Worm (Caenorhabditis elegans): ENCODE results near the gene ccf-1.
A peak's percentile ranks its signal among the peaks of the same experiment; 100 is the strongest.
"Not testable (repeated sequence)": the region's sequence is repeated elsewhere in the genome, so short reads cannot be mapped to it uniquely, and the experiment has no call there.

DNA sequence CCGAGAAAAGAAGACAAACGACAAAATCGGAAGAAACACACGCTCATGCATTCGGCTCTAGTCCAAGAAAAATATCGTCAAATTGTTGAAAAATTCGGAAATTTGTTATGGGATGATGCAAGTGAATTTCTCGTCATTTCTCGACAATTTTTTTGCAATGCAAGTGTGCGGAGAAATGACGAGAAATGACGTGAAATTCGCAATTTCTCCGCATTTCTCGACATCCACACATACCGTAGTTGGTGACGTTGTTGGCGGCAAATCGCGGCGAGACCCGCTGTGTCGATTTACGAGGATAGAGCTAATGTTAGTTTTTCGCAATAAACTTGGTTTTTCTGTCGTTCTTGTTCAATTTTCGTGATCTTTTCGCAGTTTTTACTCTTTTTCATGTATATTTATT lies 19.2 kb upstream of the ccf-1 start:
- not testable (repeated sequence) for TF ChIP-seq ztf-11 (tag; optimal IDR thresholded peaks at IDR 0.05); aly-2 (tag; optimal IDR thresholded peaks at IDR 0.05); tbx-2 (tag; optimal IDR thresholded peaks at IDR 0.05); Y116A8C.19 (tag; optimal IDR thresholded peaks at IDR 0.05; ENCODE audit: borderline replicate concordance); xbp-1 (tag; optimal IDR thresholded peaks at IDR 0.05); ceh-63 (GFP tag; optimal IDR thresholded peaks at IDR 0.05); mep-1 (tag; optimal IDR thresholded peaks at IDR 0.05); nhr-20 (tag; optimal IDR thresholded peaks at IDR 0.05)
- peak in 1 of 2 experiments; percentile 2 for TF ChIP-seq lsy-2 (tag; optimal IDR thresholded peaks at IDR 0.05)

Measured in whole organism, L1 larva.